Fruit fly (Drosophila melanogaster) whole organism, wandering third instar larva: Measurements from ENCODE around the gene EMC4.
A peak's percentile ranks its signal among the peaks of the same experiment; 100 is the strongest.

Experiments used
- Abd-B ChIP-seq: fragments of >200 bp; optimal IDR thresholded peaks from 2 replicates; lab custom pipeline; 2017; ENCODE audit warnings: missing biosample characterization, missing genetic modification characterization
- CG32264 ChIP-seq: fragments of 200-800 bp; sonication (Bioruptor generic); optimal IDR thresholded peaks from 2 replicates; lab custom pipeline; 2016; ENCODE audit warnings: missing biosample characterization, missing genetic modification characterization
- CG9705 ChIP-seq: fragments of 200-800 bp; sonication (Bioruptor generic); optimal IDR thresholded peaks from 2 replicates; lab custom pipeline; 2018; ENCODE audit warnings: missing biosample characterization, mild to moderate bottlenecking, missing genetic modification characterization
- CrebA ChIP-seq: fragments of 200-800 bp; sonication (Bioruptor generic); optimal IDR thresholded peaks from 2 replicates; lab custom pipeline; 2016; ENCODE audit warnings: missing biosample characterization, mild to moderate bottlenecking, missing genetic modification characterization, borderline replicate concordance
- Dfd ChIP-seq: fragments of >200 bp; optimal IDR thresholded peaks from 2 replicates; lab custom pipeline; 2017; ENCODE audit warnings: missing biosample characterization, missing genetic modification characterization
- GATAd ChIP-seq: sonication (Bioruptor generic); optimal IDR thresholded peaks from 2 replicates; lab custom pipeline; 2016; ENCODE audit warnings: missing biosample characterization, missing genetic modification characterization
- Hr78 ChIP-seq: fragments of >200 bp; optimal IDR thresholded peaks from 2 replicates; lab custom pipeline; 2017; ENCODE audit warnings: missing biosample characterization, missing genetic modification characterization
- Mio ChIP-seq: sonication (Bioruptor generic); optimal IDR thresholded peaks from 2 replicates; lab custom pipeline; 2016; ENCODE audit warnings: missing biosample characterization, missing genetic modification characterization
- Myc ChIP-seq: fragments of >200 bp; optimal IDR thresholded peaks from 2 replicates; lab custom pipeline; 2017
- N ChIP-seq: fragments of >200 bp; optimal IDR thresholded peaks from 2 replicates; lab custom pipeline; 2018; ENCODE audit warnings: missing biosample characterization, missing external identifiers, missing genetic modification characterization
- OdsH ChIP-seq: fragments of 200-800 bp; sonication (Bioruptor generic); optimal IDR thresholded peaks from 2 replicates; lab custom pipeline; 2016; ENCODE audit warnings: missing biosample characterization, mild to moderate bottlenecking, missing genetic modification characterization
- Rel ChIP-seq, 2 experiments: fragments of 200-800 bp; sonication (Bioruptor generic) in 1 of 2; optimal IDR thresholded peaks; 2 replicates in 1 of 2; 3 replicates in 1 of 2; lab custom pipeline; 2016 to 2019; ENCODE audit warnings: mild to moderate bottlenecking in 2 of 2, missing biosample characterization in 2 of 2, missing genetic modification characterization in 2 of 2, moderate library complexity in 1 of 2
- Sp1 ChIP-seq: fragments of 200-800 bp; sonication (Bioruptor generic); optimal IDR thresholded peaks from 3 replicates; lab custom pipeline; 2019; ENCODE audit warnings: missing biosample characterization, mild to moderate bottlenecking, missing genetic modification characterization, moderate library complexity
- Vsx2 ChIP-seq: fragments of 200-300, 225-300 bp; sonication (Bioruptor generic); optimal IDR thresholded peaks from 2 replicates; lab custom pipeline; 2018; ENCODE audit warnings: missing biosample characterization, missing genetic modification characterization; ENCODE audit not compliant: partially characterized antibody
- br ChIP-seq: fragments of 200-800 bp; sonication (Bioruptor generic); optimal IDR thresholded peaks from 2 replicates; lab custom pipeline; 2016; ENCODE audit warnings: missing biosample characterization, missing genetic modification characterization
- brk ChIP-seq: fragments of 200-800 bp; sonication (Bioruptor generic); optimal IDR thresholded peaks from 2 replicates; lab custom pipeline; 2016; ENCODE audit warnings: missing biosample characterization, mild to moderate bottlenecking, missing genetic modification characterization
- dl ChIP-seq, 2 experiments: fragments of 175-275, 200-275 bp in 1 of 2; fragments of 200-275 bp in 1 of 2; sonication (Bioruptor generic); optimal IDR thresholded peaks; lab custom pipeline; 2018; ENCODE audit warnings: mild to moderate bottlenecking in 2 of 2, missing biosample characterization in 2 of 2, missing genetic modification characterization in 2 of 2, moderate library complexity in 2 of 2; ENCODE audit not compliant: partially characterized antibody in 2 of 2, insufficient read depth in 1 of 2
- dmrt93B ChIP-seq: fragments of 200-800 bp; sonication (Bioruptor generic); optimal IDR thresholded peaks from 2 replicates; lab custom pipeline; 2018; ENCODE audit warnings: missing biosample characterization, mild to moderate bottlenecking, missing genetic modification characterization
- dsf ChIP-seq: sonication (Bioruptor generic); optimal IDR thresholded peaks from 2 replicates; lab custom pipeline; 2016; ENCODE audit warnings: missing biosample characterization, missing genetic modification characterization, borderline replicate concordance
- ey ChIP-seq: fragments of 200-800 bp; sonication (Bioruptor generic); optimal IDR thresholded peaks from 2 replicates; lab custom pipeline; 2016; ENCODE audit warnings: missing biosample characterization, missing genetic modification characterization
- fru ChIP-seq: fragments of 200-800 bp; sonication (Bioruptor generic); optimal IDR thresholded peaks from 3 replicates; lab custom pipeline; 2016; ENCODE audit warnings: missing biosample characterization, mild to moderate bottlenecking, missing genetic modification characterization
- h ChIP-seq: fragments of 200-800 bp; sonication (Bioruptor generic); optimal IDR thresholded peaks from 3 replicates; lab custom pipeline; 2016; ENCODE audit warnings: missing biosample characterization, mild to moderate bottlenecking, missing genetic modification characterization
- lola ChIP-seq: fragments of >200 bp; optimal IDR thresholded peaks from 2 replicates; lab custom pipeline; 2017; ENCODE audit warnings: missing biosample characterization, missing genetic modification characterization
- psq ChIP-seq: fragments of 200-800 bp; sonication (Bioruptor generic); optimal IDR thresholded peaks from 3 replicates; lab custom pipeline; 2017; ENCODE audit warnings: missing biosample characterization, mild to moderate bottlenecking, missing genetic modification characterization, moderate library complexity
- rgr ChIP-seq: fragments of 200-800 bp; sonication (Bioruptor generic); optimal IDR thresholded peaks from 3 replicates; lab custom pipeline; 2016; ENCODE audit warnings: missing biosample characterization, mild to moderate bottlenecking, missing genetic modification characterization
- sage ChIP-seq: fragments of 200-800 bp; sonication (Bioruptor generic); optimal IDR thresholded peaks from 2 replicates; lab custom pipeline; 2016; ENCODE audit warnings: missing biosample characterization, mild to moderate bottlenecking, missing genetic modification characterization
- sv ChIP-seq: fragments of 200-800 bp; sonication (Bioruptor generic); optimal IDR thresholded peaks from 3 replicates; lab custom pipeline; 2016; ENCODE audit warnings: missing biosample characterization, missing genetic modification characterization
- tai ChIP-seq: sonication (Bioruptor generic); optimal IDR thresholded peaks from 2 replicates; lab custom pipeline; 2016; ENCODE audit warnings: missing biosample characterization, missing genetic modification characterization
- usp ChIP-seq: fragments of >200 bp; optimal IDR thresholded peaks from 2 replicates; lab custom pipeline; 2017; ENCODE audit warnings: missing biosample characterization, missing genetic modification characterization
- woc ChIP-seq: sonication (Bioruptor generic); optimal IDR thresholded peaks from 2 replicates; lab custom pipeline; 2016; ENCODE audit warnings: missing biosample characterization, mild to moderate bottlenecking, missing genetic modification characterization

The EMC4 gene

dm6 chr3L:22909325-22909904 is 41.4 kb upstream of the EMC4 start:
- TF ChIP-seq sv (GFP tag; lab: Kevin White, UChicago) (no peak), rgr (GFP tag; lab: Kevin White, UChicago) (no peak), dsf (GFP tag; lab: Kevin White, UChicago) (no peak), Abd-B (GFP tag; lab: Kevin White, UChicago) (no peak), fru (GFP tag; lab: Kevin White, UChicago) (no peak), psq (no peak), Dfd (GFP tag; lab: Kevin White, UChicago) (no peak), CG9705 (GFP tag; lab: Kevin White, UChicago) (no peak), Myc (no peak), brk (GFP tag; lab: Kevin White, UChicago) (no peak), usp (GFP tag; lab: Kevin White, UChicago) (no peak), woc (GFP tag; lab: Kevin White, UChicago) (no peak), ey (GFP tag; lab: Kevin White, UChicago) (no peak), Vsx2 (GFP tag; lab: Kevin White, UChicago) (no peak), dmrt93B (GFP tag; lab: Kevin White, UChicago) (no peak), Sp1 (GFP tag; lab: Kevin White, UChicago) (no peak)

dm6 chr3L:22901612-22902011 is 33.6 kb upstream of the EMC4 start, which contains the start of gene BoYb:
Gene BoYb (plus strand): TSS chr3L:22901912.
- no peak for TF ChIP-seq CG32264 (GFP tag; lab: Kevin White, UChicago)
- no peak for TF ChIP-seq tai
- no peak for TF ChIP-seq dsf (GFP tag; lab: Kevin White, UChicago)
- no peak for TF ChIP-seq br
- TF ChIP-seq N (GFP tag; lab: Kevin White, UChicago): no peak
- no peak for TF ChIP-seq rgr (GFP tag; lab: Kevin White, UChicago)
- TF ChIP-seq Sp1 (GFP tag; lab: Kevin White, UChicago): no peak
- no peak for TF ChIP-seq usp (GFP tag; lab: Kevin White, UChicago)
- TF ChIP-seq GATAd (GFP tag; lab: Kevin White, UChicago): no peak
- no peak for TF ChIP-seq lola (GFP tag; lab: Kevin White, UChicago)
- no peak for TF ChIP-seq woc (GFP tag; lab: Kevin White, UChicago)
- TF ChIP-seq ey (GFP tag; lab: Kevin White, UChicago): no peak
- TF ChIP-seq h (GFP tag; lab: Kevin White, UChicago): no peak

- no peak for TF ChIP-seq rgr (GFP tag; lab: Kevin White, UChicago)
- TF ChIP-seq usp (GFP tag; lab: Kevin White, UChicago): no peak
- no peak for TF ChIP-seq CG32264 (GFP tag; lab: Kevin White, UChicago)
- no peak for TF ChIP-seq Rel (GFP tag; optimal IDR thresholded peaks at IDR 0.05; lab: Kevin White, UChicago)
- TF ChIP-seq Rel (tag; optimal IDR thresholded peaks at IDR 0.05; lab: Kevin White, UChicago): no peak
Observed at dm6 chr3L:22898444-22898843, 30.4 kb upstream of the EMC4 start, which contains the start of gene CG11131. Gene CG11131 (plus strand): TSS chr3L:22898744.

dm6 chr3L:22894689-22895283 is 26.7 kb upstream of the EMC4 start:
- TF ChIP-seq Abd-B (GFP tag; lab: Kevin White, UChicago): peak; percentile 62
- TF ChIP-seq woc (GFP tag; lab: Kevin White, UChicago): no peak
- no peak for TF ChIP-seq sage
- TF ChIP-seq Mio (GFP tag; lab: Kevin White, UChicago): no peak
- TF ChIP-seq fru (GFP tag; lab: Kevin White, UChicago): no peak
- no peak for TF ChIP-seq OdsH (GFP tag; lab: Kevin White, UChicago)
- TF ChIP-seq CG9705 (GFP tag; lab: Kevin White, UChicago): no peak
- peak; percentile 21 for TF ChIP-seq lola (GFP tag; lab: Kevin White, UChicago)
- TF ChIP-seq CrebA (GFP tag; lab: Kevin White, UChicago): no peak
- TF ChIP-seq Myc: peak; percentile 81
- TF ChIP-seq Vsx2 (GFP tag; lab: Kevin White, UChicago): no peak
- no peak for TF ChIP-seq CG32264 (GFP tag; lab: Kevin White, UChicago)
- TF ChIP-seq h (GFP tag; lab: Kevin White, UChicago): no peak
- no peak for TF ChIP-seq dl (GFP tag; optimal IDR thresholded peaks at IDR 0.05; lab: Kevin White, UChicago; ENCODE audit: insufficient read depth in 1 of 2, partially characterized antibody in 2 of 2)
- no peak for TF ChIP-seq Hr78 (GFP tag; lab: Kevin White, UChicago)
- TF ChIP-seq N (GFP tag; lab: Kevin White, UChicago): peak; percentile 41
- no peak for TF ChIP-seq ey (GFP tag; lab: Kevin White, UChicago)
- TF ChIP-seq, all 38 proteins: peak for 4
